Worm (Caenorhabditis elegans): ENCODE measurements around the gene F16G10.10.

DNA sequence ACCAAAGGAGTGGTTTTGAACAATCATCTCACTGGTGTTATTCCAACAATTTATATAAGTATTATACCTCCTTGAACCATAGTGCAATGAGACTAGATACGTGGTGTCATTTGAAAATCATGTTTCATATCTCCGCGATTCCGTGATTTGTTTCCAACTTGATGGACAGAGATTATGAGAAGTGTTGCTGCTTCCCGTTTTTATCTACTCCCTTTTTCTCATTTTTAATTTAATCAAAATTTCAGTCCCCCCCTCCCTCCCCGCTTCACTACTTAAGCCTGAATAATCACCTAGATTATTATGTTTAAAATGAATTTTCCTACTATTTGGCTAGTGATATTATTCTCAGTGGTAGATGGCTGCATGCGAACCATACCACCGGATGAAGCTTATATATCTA, 18.7 kb downstream of the F16G10.10 start, which contains the start of gene F16G10.3:
- TF ChIP-seq flt-1 (GFP tag; IDR thresholded peaks at IDR 0.05) = no peak
- no peak for TF ChIP-seq T22C8.4 (GFP tag; IDR thresholded peaks at IDR 0.05)
- no peak for TF ChIP-seq ztf-23 (GFP tag; IDR thresholded peaks at IDR 0.05)
- no peak for TF ChIP-seq ztf-29 (GFP tag; IDR thresholded peaks at IDR 0.05)
- TF ChIP-seq tab-1 (GFP tag; IDR thresholded peaks at IDR 0.05) = no peak
- TF ChIP-seq cog-1 (tag; optimal IDR thresholded peaks at IDR 0.05) = no peak

All from whole organism, midembryonic.